Worm (Caenorhabditis elegans): Measurements from ENCODE around the gene ZK1128.1.

- no peak for TF ChIP-seq ceh-16 (tag; optimal IDR thresholded peaks at IDR 0.05)
- no peak for TF ChIP-seq eor-1 (tag; optimal IDR thresholded peaks at IDR 0.05)
These were observed 1.6 kb downstream of the ZK1128.1 start, which contains the start of gene vps-29 for ce11 chrIII:10112958-10113357.
